Worm (Caenorhabditis elegans): ENCODE data around the gene col-9.

col-9 gene

ce11 chrX:13550890-13551289 lies 38.9 kb upstream of the col-9 start, which contains the start of gene odr-1:
odr-1 (minus strand) TSS chrX:13550990.
- TF ChIP-seq hmg-1.1 (GFP tag; IDR thresholded peaks at IDR 0.05): no peak
- no peak for TF ChIP-seq zip-2 (tag; optimal IDR thresholded peaks at IDR 0.05)
- TF ChIP-seq mes-2 (tag; optimal IDR thresholded peaks at IDR 0.05; ENCODE audit: poor library complexity, severe bottlenecking): no peak
- TF ChIP-seq hif-1 (tag; optimal IDR thresholded peaks at IDR 0.05): no peak

DNA sequence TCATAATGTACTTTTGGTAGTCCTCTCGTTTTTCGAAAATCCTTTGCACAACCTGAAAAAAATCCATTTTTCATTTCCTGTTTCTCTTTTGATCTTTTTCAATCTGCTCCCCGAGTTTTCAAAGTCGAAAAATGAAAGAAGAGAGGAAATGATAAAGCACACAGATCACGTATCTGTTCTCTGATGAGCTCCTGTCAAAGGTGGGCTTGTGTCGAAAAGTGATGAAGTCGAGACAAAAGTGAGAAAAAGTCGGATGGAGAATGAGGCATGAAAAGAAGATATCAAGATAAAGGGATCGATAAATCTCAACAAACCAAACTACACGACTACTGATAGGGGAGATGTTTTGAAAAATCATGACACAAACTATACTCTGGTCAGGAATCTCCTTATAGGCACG lies 34.7 kb upstream of the col-9 start:
- TF ChIP-seq nhr-11 (tag; optimal IDR thresholded peaks at IDR 0.05) (peak; percentile 50), spr-1 (tag; optimal IDR thresholded peaks at IDR 0.05) (no peak), unc-62 (GFP tag; optimal IDR thresholded peaks at IDR 0.05 in 1 of 2) (peak in 1 of 2 experiments; percentile 89), unc-62 (tag; optimal IDR thresholded peaks at IDR 0.05) (no peak)

ce11 chrX:13556066-13556465 lies 33.8 kb upstream of the col-9 start, which contains the start of gene glb-20:
glb-20 (minus strand) TSS chrX:13556166.
- TF ChIP-seq F37D6.2 (tag; optimal IDR thresholded peaks at IDR 0.05) (no peak), nhr-41 (GFP tag; IDR thresholded peaks at IDR 0.05) (no peak), ceh-82 (tag; optimal IDR thresholded peaks at IDR 0.05) (no peak), T26A8.4 (GFP tag; IDR thresholded peaks at IDR 0.05) (no peak), zag-1 (tag; optimal IDR thresholded peaks at IDR 0.05) (no peak), unc-130 (GFP tag; optimal IDR thresholded peaks at IDR 0.05) (no peak), F26F4.8 (GFP tag; conservative IDR thresholded peaks at IDR 0.05) (no peak), Y5F2A.4 (GFP tag; optimal IDR thresholded peaks at IDR 0.05) (no peak), fos-1 (tag; optimal IDR thresholded peaks at IDR 0.05) (no peak), dmd-8 (GFP tag; IDR thresholded peaks at IDR 0.05) (no peak), unc-62 (GFP tag; optimal IDR thresholded peaks at IDR 0.05 in 1 of 2) (no peak), unc-62 (tag; optimal IDR thresholded peaks at IDR 0.05) (no peak), lsy-2 (tag; optimal IDR thresholded peaks at IDR 0.05) (no peak), gei-8 (GFP tag; optimal IDR thresholded peaks at IDR 0.05) (no peak), php-3 (GFP tag; IDR thresholded peaks at IDR 0.05) (no peak), mxl-2 (GFP tag; conservative IDR thresholded peaks at IDR 0.05) (no peak), madf-5 (GFP tag; IDR thresholded peaks at IDR 0.05) (no peak), nhr-77 (tag; optimal IDR thresholded peaks at IDR 0.05) (no peak)

DNA sequence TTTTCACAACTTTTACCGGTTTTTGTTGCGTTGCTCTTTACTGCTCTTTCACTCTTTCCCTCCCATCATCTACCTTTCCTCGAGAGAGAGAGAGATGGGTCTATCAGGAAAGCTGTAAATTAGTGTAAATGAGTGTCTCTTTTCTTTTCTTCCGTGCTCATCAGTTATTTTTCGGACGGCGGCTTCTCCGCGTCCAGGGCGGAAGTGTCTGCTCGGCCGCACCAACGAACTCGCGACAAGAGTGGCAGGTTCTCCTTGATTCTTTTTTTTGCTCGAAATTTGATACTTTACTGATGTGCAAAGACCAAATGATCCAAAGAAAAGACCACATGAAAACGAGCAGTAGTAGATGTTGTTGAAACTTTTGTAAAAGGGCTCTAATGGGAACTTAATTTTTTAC lies 31.2 kb upstream of the col-9 start:
- TF ChIP-seq fkh-10 (GFP tag; optimal IDR thresholded peaks at IDR 0.05) (no peak), dpl-1 (GFP tag; optimal IDR thresholded peaks at IDR 0.05) (no peak), skn-1 (tag; optimal IDR thresholded peaks at IDR 0.05) (no peak), lin-29 (GFP tag; IDR thresholded peaks at IDR 0.05) (no peak), F26F4.8 (GFP tag; conservative IDR thresholded peaks at IDR 0.05) (no peak), mxl-2 (GFP tag; conservative IDR thresholded peaks at IDR 0.05) (no peak), cey-2 (tag; optimal IDR thresholded peaks at IDR 0.05; ENCODE audit: borderline replicate concordance, insufficient read depth) (no peak), snpc-4 (tag; optimal IDR thresholded peaks at IDR 0.05) (no peak), hlh-11 (tag; optimal IDR thresholded peaks at IDR 0.05) (peak; percentile 64), ctbp-1 (GFP tag; IDR thresholded peaks at IDR 0.05) (0 out of 2 replicates have a peak, but pooled peaks have one; percentile 29), mep-1 (tag; optimal IDR thresholded peaks at IDR 0.05) (no peak), nhr-48 (tag; optimal IDR thresholded peaks at IDR 0.05) (no peak), set-16 (GFP tag; IDR thresholded peaks at IDR 0.05) (peak; percentile 17; the same call in 1 of the 2 replicates), egl-27 (tag; optimal IDR thresholded peaks at IDR 0.05) (no peak), snpc-1.2 (GFP tag; IDR thresholded peaks at IDR 0.05) (no peak), tra-1 (GFP tag; IDR thresholded peaks at IDR 0.05) (peak; percentile 45; the same call in 1 of the 2 replicates), jun-1 (tag; optimal IDR thresholded peaks at IDR 0.05) (no peak), lir-3 (tag; optimal IDR thresholded peaks at IDR 0.05) (no peak), T26A8.4 (GFP tag; IDR thresholded peaks at IDR 0.05) (no peak), hlh-30 (tag; optimal IDR thresholded peaks at IDR 0.05; ENCODE audit: insufficient read depth) (no peak), zfp-3 (GFP tag; conservative IDR thresholded peaks at IDR 0.05) (no peak), nhr-76 (tag; optimal IDR thresholded peaks at IDR 0.05) (no peak), mdt-29 (GFP tag; IDR thresholded peaks at IDR 0.05) (no peak), ceh-28 (tag; optimal IDR thresholded peaks at IDR 0.05) (no peak), hif-1 (tag; optimal IDR thresholded peaks at IDR 0.05) (no peak)

All from whole organism, L4 larva.